Fruit fly (Drosophila melanogaster): ENCODE measurements around the gene Eig71Ef.

Eig71Ef gene

dm6 chr3L:15619626-15620247 is 37.5 kb downstream of the Eig71Ef start, which contains the start of gene Phs (continued):
- TF ChIP-seq fd96Cb (tag; optimal IDR thresholded peaks at IDR 0.05) (peak; percentile 44), slp2 (GFP tag; optimal IDR thresholded peaks at IDR 0.05) (peak; percentile 74), CG13123 (GFP tag; optimal IDR thresholded peaks at IDR 0.05) (peak; percentile 62), gsb-n (tag; optimal IDR thresholded peaks at IDR 0.05) (peak; percentile 96), Neu2 (GFP tag; optimal IDR thresholded peaks at IDR 0.05; ENCODE audit: borderline replicate concordance) (peak; percentile 0), exex (tag; optimal IDR thresholded peaks at IDR 0.05) (no peak), ken (GFP tag; IDR thresholded peaks at IDR 0.05) (peak; percentile 94), Aef1 (GFP tag; IDR thresholded peaks at IDR 0.05) (peak; percentile 55), CG15514 (GFP tag; optimal IDR thresholded peaks at IDR 0.05) (peak; percentile 75), pita (GFP tag; optimal IDR thresholded peaks at IDR 0.05) (no peak), Lpt (GFP tag; optimal IDR thresholded peaks at IDR 0.05) (no peak), CG7987 (GFP tag; optimal IDR thresholded peaks at IDR 0.05) (peak; percentile 88), chinmo (GFP tag; IDR thresholded peaks at IDR 0.05; ENCODE audit: partially characterized antibody) (peak; percentile 82; the same call in 1 of the 4 replicates), CG6689 (GFP tag; IDR thresholded peaks at IDR 0.05) (0 out of 2 replicates have a peak, but pooled peaks have one; percentile 36), CG10321 (GFP tag; IDR thresholded peaks at IDR 0.05) (0 out of 2 replicates have a peak, but pooled peaks have one; percentile 34), CG34224 (GFP tag; IDR thresholded peaks at IDR 0.05; ENCODE audit: partially characterized antibody) (0 out of 3 replicates have a peak, but pooled peaks have one; percentile 20), CG11398 (GFP tag; optimal IDR thresholded peaks at IDR 0.05) (peak; percentile 70), CG14441 (GFP tag; IDR thresholded peaks at IDR 0.05) (peak; percentile 65), CG9876 (GFP tag; optimal IDR thresholded peaks at IDR 0.05) (peak; percentile 83), kay (GFP tag; optimal IDR thresholded peaks at IDR 0.05) (peak; percentile 61), Abd-B (GFP tag; optimal IDR thresholded peaks at IDR 0.05) (no peak), br (optimal IDR thresholded peaks at IDR 0.05) (no peak), psq (GFP tag; optimal IDR thresholded peaks at IDR 0.05) (peak; percentile 56), Dll (GFP tag; IDR thresholded peaks at IDR 0.05; ENCODE audit: partially characterized antibody) (peak; percentile 34; the same call in 1 of the 4 replicates), CG2875 (GFP tag; optimal IDR thresholded peaks at IDR 0.05) (peak; percentile 51), CG16779 (GFP tag; IDR thresholded peaks at IDR 0.05) (peak; percentile 83), Mes4 (GFP tag; optimal IDR thresholded peaks at IDR 0.05) (peak; percentile 72), D19B (GFP tag; optimal IDR thresholded peaks at IDR 0.05) (peak; percentile 56), prd (optimal IDR thresholded peaks at IDR 0.05) (no peak), prd (GFP tag; IDR thresholded peaks at IDR 0.05) (peak; percentile 78), vfl (GFP tag; optimal IDR thresholded peaks at IDR 0.05) (peak; percentile 90), CG4424 (GFP tag; optimal IDR thresholded peaks at IDR 0.05) (peak; percentile 83), CG15479 (GFP tag; optimal IDR thresholded peaks at IDR 0.05) (peak; percentile 20), h (optimal IDR thresholded peaks at IDR 0.05) (no peak), sob (GFP tag; IDR thresholded peaks at IDR 0.05) (peak; percentile 96), CG3838 (GFP tag; optimal IDR thresholded peaks at IDR 0.05) (peak; percentile 61), al (GFP tag; IDR thresholded peaks at IDR 0.05) (peak; percentile 62), D (optimal IDR thresholded peaks at IDR 0.05) (peak; percentile 28), D (GFP tag; optimal IDR thresholded peaks at IDR 0.05) (peak; percentile 67), CG12942 (GFP tag; optimal IDR thresholded peaks at IDR 0.05) (peak; percentile 86), nom (GFP tag; optimal IDR thresholded peaks at IDR 0.05) (peak; percentile 59), nerfin-2 (GFP tag; IDR thresholded peaks at IDR 0.05; ENCODE audit: partially characterized antibody) (no peak), CG8924 (tag; optimal IDR thresholded peaks at IDR 0.05) (peak; percentile 38), CG15073 (GFP tag; optimal IDR thresholded peaks at IDR 0.05) (no peak), jigr1 (GFP tag; IDR thresholded peaks at IDR 0.05) (no peak), CG6683 (GFP tag; optimal IDR thresholded peaks at IDR 0.05) (peak; percentile 41), Mrtf (GFP tag; IDR thresholded peaks at IDR 0.05) (peak; percentile 69), MESR4 (GFP tag; optimal IDR thresholded peaks at IDR 0.05) (peak; percentile 57), Hsf (GFP tag; optimal IDR thresholded peaks at IDR 0.05) (peak; percentile 83), crc (GFP tag; optimal IDR thresholded peaks at IDR 0.05) (peak; percentile 77), Optix (GFP tag; IDR thresholded peaks at IDR 0.05) (peak; percentile 49; the same call in 1 of the 3 replicates)

Measured in whole organism, embryonic.